Worm (Caenorhabditis elegans) whole organism, L4/young adult: ENCODE data around the gene T28D6.4.

Source experiments
- W03F9.2 ChIP-seq: fragments of 150-350 bp; optimal IDR thresholded peaks from 2 replicates; lab custom pipeline; 2014; ENCODE audit warnings: missing biosample characterization, missing genetic modification characterization
- dao-5 ChIP-seq: sonication (generic microtip); optimal IDR thresholded peaks from 2 replicates; lab custom pipeline; 2016; ENCODE audit warnings: missing genotype, missing genetic modification characterization, moderate library complexity, missing compliant biosample characterization
- him-1 ChIP-seq: sonication (generic microtip); optimal IDR thresholded peaks from 2 replicates; lab custom pipeline; 2016; ENCODE audit warnings: missing genotype, missing genetic modification reagents, missing genetic modification characterization, missing compliant biosample characterization

DNA sequence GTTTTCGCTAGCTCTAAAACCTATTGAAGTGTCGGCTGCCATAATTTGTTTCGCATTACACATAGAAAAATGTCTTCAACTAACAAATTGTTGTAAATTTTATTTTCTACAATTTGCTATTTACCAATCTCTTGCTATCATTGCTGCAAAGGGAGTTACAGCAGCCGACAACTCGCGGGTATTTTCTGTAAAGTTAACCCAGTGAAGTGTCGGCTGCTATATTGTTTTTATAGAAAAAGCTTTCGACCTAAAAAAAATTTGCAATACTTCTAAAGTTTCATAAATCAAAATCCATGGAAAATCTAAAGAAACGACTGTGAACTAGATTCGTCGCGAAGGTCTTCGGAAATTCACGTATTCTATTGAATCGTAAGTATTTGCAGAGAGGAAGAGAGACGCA lies 18.7 kb downstream of the T28D6.4 start:
- TF ChIP-seq dao-5 (tag; lab: Kevin White, UChicago) (no peak), him-1 (no peak), W03F9.2 (tag; lab: Kevin White, UChicago) (no peak)
